Fruit fly (Drosophila melanogaster): ENCODE data around the gene CG34256.
A peak's percentile ranks its signal among the peaks of the same experiment; 100 is the strongest.

The CG34256 gene

dm6 chr3L:19019308-19019749 lies 29.7 kb upstream of the CG34256 start:
- TF ChIP-seq CG32121 (GFP tag; IDR thresholded peaks at IDR 0.05) (peak; percentile 49), Pif1A (GFP tag; optimal IDR thresholded peaks at IDR 0.05) (no peak), CG4496 (GFP tag; IDR thresholded peaks at IDR 0.05) (0 out of 3 replicates have a peak, but pooled peaks have one; percentile 19)

- TF ChIP-seq Pif1A (GFP tag; optimal IDR thresholded peaks at IDR 0.05): no peak
- no peak for TF ChIP-seq fd96Ca (GFP tag; IDR thresholded peaks at IDR 0.05)
- TF ChIP-seq CG12605 (GFP tag; IDR thresholded peaks at IDR 0.05): no peak
- no peak for TF ChIP-seq EcR (GFP tag; optimal IDR thresholded peaks at IDR 0.05)
- no peak for TF ChIP-seq rn (GFP tag; IDR thresholded peaks at IDR 0.05)
- no peak for TF ChIP-seq Snoo (tag; optimal IDR thresholded peaks at IDR 0.05)
- no peak for TF ChIP-seq CG15710 (tag; optimal IDR thresholded peaks at IDR 0.05)
- no peak for TF ChIP-seq CG32121 (GFP tag; IDR thresholded peaks at IDR 0.05)
- TF ChIP-seq CG10348 (GFP tag; IDR thresholded peaks at IDR 0.05): no peak
- no peak for TF ChIP-seq CG13204 (GFP tag; optimal IDR thresholded peaks at IDR 0.05)
- TF ChIP-seq CG17806 (tag; optimal IDR thresholded peaks at IDR 0.05): no peak
- TF ChIP-seq Pif1B (GFP tag; optimal IDR thresholded peaks at IDR 0.05): no peak
- no peak for TF ChIP-seq gl (tag; optimal IDR thresholded peaks at IDR 0.05)
- TF ChIP-seq CG8159 (tag; optimal IDR thresholded peaks at IDR 0.05): no peak
- TF ChIP-seq D1 (tag; optimal IDR thresholded peaks at IDR 0.05): no peak
- no peak for TF ChIP-seq CG4496 (GFP tag; IDR thresholded peaks at IDR 0.05)
- no peak for TF ChIP-seq Ets98B (GFP tag; IDR thresholded peaks at IDR 0.05)
- TF ChIP-seq CG14655 (GFP tag; optimal IDR thresholded peaks at IDR 0.05): no peak
- TF ChIP-seq CG9948 (tag; optimal IDR thresholded peaks at IDR 0.05): no peak
- no peak for TF ChIP-seq CG8301 (tag; optimal IDR thresholded peaks at IDR 0.05)
Observed at dm6 chr3L:19018440-19018839, 28.8 kb upstream of the CG34256 start.

dm6 chr3L:19016805-19017161 lies 27.2 kb upstream of the CG34256 start:
- TF ChIP-seq fd96Ca (GFP tag; IDR thresholded peaks at IDR 0.05) (no peak), Pif1A (GFP tag; optimal IDR thresholded peaks at IDR 0.05) (no peak), D1 (tag; optimal IDR thresholded peaks at IDR 0.05) (no peak), CG15710 (tag; optimal IDR thresholded peaks at IDR 0.05) (no peak), CG8301 (tag; optimal IDR thresholded peaks at IDR 0.05) (no peak), rn (GFP tag; IDR thresholded peaks at IDR 0.05) (no peak)

dm6 chr3L:19016133-19016804 lies 26.7 kb upstream of the CG34256 start:
- TF ChIP-seq EcR (GFP tag; optimal IDR thresholded peaks at IDR 0.05): no peak
- TF ChIP-seq CG8159 (tag; optimal IDR thresholded peaks at IDR 0.05): peak; percentile 79
- peak; percentile 58 for TF ChIP-seq Pif1A (GFP tag; optimal IDR thresholded peaks at IDR 0.05)
- peak; percentile 76 for TF ChIP-seq CG15710 (tag; optimal IDR thresholded peaks at IDR 0.05)
- peak; percentile 66 for TF ChIP-seq CG34367 (tag; optimal IDR thresholded peaks at IDR 0.05)
- no peak for TF ChIP-seq rn (GFP tag; IDR thresholded peaks at IDR 0.05)
- TF ChIP-seq CG13204 (GFP tag; optimal IDR thresholded peaks at IDR 0.05): peak; percentile 77
- no peak; the same call in 1 of the 2 replicates for TF ChIP-seq CG10348 (GFP tag; IDR thresholded peaks at IDR 0.05)
- TF ChIP-seq CG9948 (tag; optimal IDR thresholded peaks at IDR 0.05): peak; percentile 67
- TF ChIP-seq CG4496 (GFP tag; IDR thresholded peaks at IDR 0.05): peak; percentile 20; the same call in 1 of the 3 replicates
- peak; percentile 37; the same call in 1 of the 2 replicates for TF ChIP-seq Ets98B (GFP tag; IDR thresholded peaks at IDR 0.05)
- no peak for TF ChIP-seq D1 (tag; optimal IDR thresholded peaks at IDR 0.05)
- TF ChIP-seq CG32121 (GFP tag; IDR thresholded peaks at IDR 0.05): peak; percentile 52
- TF ChIP-seq gl (tag; optimal IDR thresholded peaks at IDR 0.05): no peak
- TF ChIP-seq Pif1B (GFP tag; optimal IDR thresholded peaks at IDR 0.05): peak; percentile 58
- TF ChIP-seq CG17806 (tag; optimal IDR thresholded peaks at IDR 0.05): peak; percentile 76
- TF ChIP-seq Snoo (tag; optimal IDR thresholded peaks at IDR 0.05): peak; percentile 54
- TF ChIP-seq CG8301 (tag; optimal IDR thresholded peaks at IDR 0.05): peak; percentile 62
- TF ChIP-seq CG12605 (GFP tag; IDR thresholded peaks at IDR 0.05): no peak
- TF ChIP-seq CG14655 (GFP tag; optimal IDR thresholded peaks at IDR 0.05): peak; percentile 66
- TF ChIP-seq fd96Ca (GFP tag; IDR thresholded peaks at IDR 0.05): no peak

dm6 chr3L:19015454-19016054 lies 25.9 kb upstream of the CG34256 start:
- no peak for TF ChIP-seq CG13204 (GFP tag; optimal IDR thresholded peaks at IDR 0.05)
- TF ChIP-seq CG12605 (GFP tag; IDR thresholded peaks at IDR 0.05): no peak
- TF ChIP-seq gl (tag; optimal IDR thresholded peaks at IDR 0.05): no peak
- TF ChIP-seq fd96Ca (GFP tag; IDR thresholded peaks at IDR 0.05): no peak
- TF ChIP-seq CG4496 (GFP tag; IDR thresholded peaks at IDR 0.05): no peak
- TF ChIP-seq Pif1B (GFP tag; optimal IDR thresholded peaks at IDR 0.05): no peak
- TF ChIP-seq CG15710 (tag; optimal IDR thresholded peaks at IDR 0.05): no peak
- TF ChIP-seq rn (GFP tag; IDR thresholded peaks at IDR 0.05): no peak
- no peak for TF ChIP-seq CG8159 (tag; optimal IDR thresholded peaks at IDR 0.05)
- TF ChIP-seq Snoo (tag; optimal IDR thresholded peaks at IDR 0.05): no peak
- no peak for TF ChIP-seq CG10348 (GFP tag; IDR thresholded peaks at IDR 0.05)
- TF ChIP-seq CG8301 (tag; optimal IDR thresholded peaks at IDR 0.05): no peak
- no peak for TF ChIP-seq CG34367 (tag; optimal IDR thresholded peaks at IDR 0.05)
- TF ChIP-seq CG32121 (GFP tag; IDR thresholded peaks at IDR 0.05): no peak
- no peak for TF ChIP-seq D1 (tag; optimal IDR thresholded peaks at IDR 0.05)
- TF ChIP-seq EcR (GFP tag; optimal IDR thresholded peaks at IDR 0.05): no peak
- no peak for TF ChIP-seq Ets98B (GFP tag; IDR thresholded peaks at IDR 0.05)

dm6 chr3L:19014802-19015201 lies 25.2 kb upstream of the CG34256 start:
- TF ChIP-seq CG4496 (GFP tag; IDR thresholded peaks at IDR 0.05): no peak
- no peak for TF ChIP-seq CG13204 (GFP tag; optimal IDR thresholded peaks at IDR 0.05)
- TF ChIP-seq CG12605 (GFP tag; IDR thresholded peaks at IDR 0.05): no peak
- no peak for TF ChIP-seq Snoo (tag; optimal IDR thresholded peaks at IDR 0.05)
- TF ChIP-seq CG8159 (tag; optimal IDR thresholded peaks at IDR 0.05): no peak
- no peak for TF ChIP-seq D1 (tag; optimal IDR thresholded peaks at IDR 0.05)
- TF ChIP-seq CG15710 (tag; optimal IDR thresholded peaks at IDR 0.05): no peak
- no peak for TF ChIP-seq Pif1A (GFP tag; optimal IDR thresholded peaks at IDR 0.05)
- no peak for TF ChIP-seq CG10348 (GFP tag; IDR thresholded peaks at IDR 0.05)
- no peak for TF ChIP-seq gl (tag; optimal IDR thresholded peaks at IDR 0.05)
- TF ChIP-seq CG17806 (tag; optimal IDR thresholded peaks at IDR 0.05): no peak
- no peak for TF ChIP-seq CG8301 (tag; optimal IDR thresholded peaks at IDR 0.05)
